Worm (Caenorhabditis elegans): ENCODE data around the gene T06E8.8.

- no peak for TF ChIP-seq flh-1 (GFP tag; optimal IDR thresholded peaks at IDR 0.05)
- TF ChIP-seq snpc-4 (tag; optimal IDR thresholded peaks at IDR 0.05) = no peak
- no peak for TF ChIP-seq nhr-237 (tag; optimal IDR thresholded peaks at IDR 0.05)
- no peak for TF ChIP-seq drap-1 (GFP tag; optimal IDR thresholded peaks at IDR 0.05)
- no peak for TF ChIP-seq cnd-1 (tag; optimal IDR thresholded peaks at IDR 0.05)
- no peak for TF ChIP-seq mep-1 (tag; optimal IDR thresholded peaks at IDR 0.05)
- no peak for TF ChIP-seq blmp-1 (tag; optimal IDR thresholded peaks at IDR 0.05)
Measured at ce11 chrV:10000760-10001159, 42.8 kb upstream of the T06E8.8 start, which contains the start of gene K08H10.10.

All from whole organism, mixed stage, embryonic.